Worm (Caenorhabditis elegans): ENCODE measurements around the gene cyp-37B1.

- TF ChIP-seq nhr-28 (tag; optimal IDR thresholded peaks at IDR 0.05) (no peak), snpc-4 (tag; optimal IDR thresholded peaks at IDR 0.05) (no peak), egl-27 (tag; optimal IDR thresholded peaks at IDR 0.05) (no peak), nhr-11 (tag; optimal IDR thresholded peaks at IDR 0.05) (no peak), nhr-76 (tag; optimal IDR thresholded peaks at IDR 0.05) (no peak), unc-39 (tag; optimal IDR thresholded peaks at IDR 0.05) (no peak), ceh-82 (tag; optimal IDR thresholded peaks at IDR 0.05) (no peak), tbx-2 (tag; optimal IDR thresholded peaks at IDR 0.05) (no peak), nhr-23 (tag; optimal IDR thresholded peaks at IDR 0.05) (no peak), nfya-1 (tag; optimal IDR thresholded peaks at IDR 0.05; ENCODE audit: insufficient read depth) (no peak), lin-39 (tag; optimal IDR thresholded peaks at IDR 0.05) (no peak), mdl-1 (tag; optimal IDR thresholded peaks at IDR 0.05) (no peak)
These were observed 42.8 kb upstream of the cyp-37B1 start, which contains the start of gene F21H7.3 for ce11 chrV:16235135-16235534.
